Worm (Caenorhabditis elegans) whole organism, midembryonic: Measurements from ENCODE around the gene F56D2.3.

Experiments
- cog-1 ChIP-seq: sonication (generic microtip); optimal IDR thresholded peaks from 2 replicates; lab custom pipeline; 2016; ENCODE audit warnings: missing genetic modification characterization, missing compliant biosample characterization
- flt-1 ChIP-seq: fragments of 200-800 bp; sonication (Bioruptor generic); IDR thresholded peaks from 2 replicates; pipeline ENCODE4 v1.3.6; 2022; ENCODE audit warnings: missing genetic modification characterization, missing compliant biosample characterization
- ztf-29 ChIP-seq: fragments of 200-800 bp; sonication (Bioruptor generic); IDR thresholded peaks from 2 replicates; pipeline ENCODE4 v1.3.6; 2022; ENCODE audit warnings: missing genetic modification reagents, missing genetic modification characterization, missing compliant biosample characterization

DNA sequence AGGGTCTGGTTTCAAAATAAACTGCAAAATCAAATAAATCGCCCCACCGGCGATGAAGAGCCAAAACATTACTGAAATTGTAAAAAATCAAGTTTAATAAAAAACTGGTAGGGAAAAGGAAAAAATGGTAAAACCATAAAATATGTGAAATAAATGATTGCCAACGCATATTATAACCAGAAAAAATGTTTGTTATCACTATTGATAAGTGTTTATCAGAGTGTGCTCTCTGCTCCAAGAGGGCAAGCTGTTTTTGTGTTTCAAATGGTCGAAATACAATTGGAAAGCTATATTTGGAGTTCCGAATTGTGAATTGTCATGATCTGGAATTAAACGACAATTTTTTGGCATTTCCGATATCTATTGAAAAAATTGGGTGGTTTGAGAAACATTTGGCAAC lies 25.5 kb downstream of the F56D2.3 start, which contains the start of gene C05D2.8:
- TF ChIP-seq flt-1 (GFP tag; lab: Robert Waterston, UW): no peak
- TF ChIP-seq ztf-29 (GFP tag; lab: Robert Waterston, UW): no peak
- TF ChIP-seq cog-1 (tag; lab: Kevin White, UChicago): no peak
